Fruit fly (Drosophila melanogaster): ENCODE data around the gene CG10650.

The CG10650 gene

DNA sequence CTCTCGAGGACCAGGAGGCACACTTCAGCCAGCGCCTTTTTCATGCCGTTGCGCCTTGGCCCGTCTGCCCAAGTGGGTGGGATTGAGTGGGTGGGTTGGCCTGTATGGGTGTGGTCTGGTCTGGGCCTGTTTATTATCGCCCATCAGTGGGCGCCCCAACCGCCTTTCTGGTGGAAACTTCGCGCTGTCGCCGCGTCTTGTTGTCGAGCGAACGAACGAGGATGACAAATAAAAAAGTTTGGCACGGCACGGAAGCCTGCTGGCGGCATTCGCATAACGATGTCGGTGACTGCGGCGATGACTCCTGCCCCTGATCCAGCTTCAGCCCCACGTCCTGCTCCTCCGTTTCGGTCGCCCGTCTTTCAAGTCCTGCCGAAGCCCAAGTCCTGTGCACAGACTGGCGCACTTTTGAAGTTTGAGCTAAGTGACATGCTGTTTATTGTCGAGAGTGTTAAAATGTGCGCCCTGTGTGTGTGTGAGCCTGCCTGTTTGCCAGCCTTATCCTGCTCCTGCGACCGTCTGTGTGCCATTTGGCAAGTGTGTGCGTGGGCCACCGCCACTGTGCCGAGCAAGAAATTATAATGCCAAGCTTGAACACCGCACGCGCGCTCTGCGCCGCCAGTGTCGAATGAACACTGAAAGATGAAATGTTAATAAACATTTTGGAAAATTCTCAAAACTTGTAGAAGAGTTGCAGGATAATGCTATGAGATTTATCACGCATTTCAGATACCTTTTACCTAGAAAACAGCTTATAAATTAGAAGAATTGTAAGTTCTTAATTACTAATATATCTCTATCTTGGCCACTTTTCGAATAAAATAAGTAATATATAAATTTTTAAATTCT lies 18.5 kb upstream of the CG10650 start (continued):
- no peak for TF ChIP-seq HLHmδ (GFP tag; optimal IDR thresholded peaks at IDR 0.05)
- peak; percentile 17; the same call in 1 of the 3 replicates for TF ChIP-seq ci (GFP tag; IDR thresholded peaks at IDR 0.05)
- TF ChIP-seq wek (GFP tag; optimal IDR thresholded peaks at IDR 0.05) = no peak
- TF ChIP-seq nau (GFP tag; optimal IDR thresholded peaks at IDR 0.05) = peak; percentile 56
- peak; percentile 69 for TF ChIP-seq CG10979 (tag; optimal IDR thresholded peaks at IDR 0.05)
- TF ChIP-seq Stat92E (GFP tag; optimal IDR thresholded peaks at IDR 0.05) = no peak
- peak; percentile 46 for TF ChIP-seq gsb-n (tag; optimal IDR thresholded peaks at IDR 0.05)
- peak; percentile 63 for TF ChIP-seq az2 (GFP tag; optimal IDR thresholded peaks at IDR 0.05)
- peak; percentile 53 for TF ChIP-seq Abd-B (GFP tag; optimal IDR thresholded peaks at IDR 0.05)
- TF ChIP-seq CG9215 (GFP tag; IDR thresholded peaks at IDR 0.05) = 0 out of 2 replicates have a peak, but pooled peaks have one; percentile 46
- TF ChIP-seq CG11504 (tag; optimal IDR thresholded peaks at IDR 0.05) = peak; percentile 86
- peak; percentile 39 for TF ChIP-seq twi (tag; optimal IDR thresholded peaks at IDR 0.05)
- TF ChIP-seq CG13123 (GFP tag; optimal IDR thresholded peaks at IDR 0.05) = peak; percentile 30
- peak; percentile 62 for TF ChIP-seq CG11723 (GFP tag; optimal IDR thresholded peaks at IDR 0.05)
- no peak for TF ChIP-seq lov (optimal IDR thresholded peaks at IDR 0.05)
- TF ChIP-seq lov (GFP tag; IDR thresholded peaks at IDR 0.05) = no peak
- TF ChIP-seq Chrac-16 (GFP tag; optimal IDR thresholded peaks at IDR 0.05) = peak; percentile 10
- no peak for TF ChIP-seq Lhr (GFP tag; optimal IDR thresholded peaks at IDR 0.05)
- TF ChIP-seq ato (GFP tag; IDR thresholded peaks at IDR 0.05; ENCODE audit: partially characterized antibody) = no peak
- peak; percentile 60 for TF ChIP-seq Oaz (GFP tag; IDR thresholded peaks at IDR 0.05)
- no peak for TF ChIP-seq pfk (GFP tag; optimal IDR thresholded peaks at IDR 0.05)
- peak; percentile 50 for TF ChIP-seq CG14441 (GFP tag; IDR thresholded peaks at IDR 0.05)
- TF ChIP-seq Trl (optimal IDR thresholded peaks at IDR 0.05) = no peak
- TF ChIP-seq Trl (GFP tag; optimal IDR thresholded peaks at IDR 0.05) = no peak
- no peak for TF ChIP-seq CG1024 (GFP tag; IDR thresholded peaks at IDR 0.05)
- 0 out of 3 replicates have a peak, but pooled peaks have one; percentile 29 for TF ChIP-seq vnd (GFP tag; IDR thresholded peaks at IDR 0.05; ENCODE audit: partially characterized antibody)
- TF ChIP-seq CG7987 (GFP tag; optimal IDR thresholded peaks at IDR 0.05) = no peak
- peak; percentile 62 for TF ChIP-seq Deaf1 (tag; optimal IDR thresholded peaks at IDR 0.05)
- peak; percentile 46; the same call in 1 of the 2 replicates for TF ChIP-seq wor (GFP tag; IDR thresholded peaks at IDR 0.05)
- peak; percentile 18 for TF ChIP-seq CG17568 (GFP tag; optimal IDR thresholded peaks at IDR 0.05)
- no peak for TF ChIP-seq Mad (GFP tag; optimal IDR thresholded peaks at IDR 0.05)
- TF ChIP-seq dpn (GFP tag; optimal IDR thresholded peaks at IDR 0.05) = peak; percentile 29 to 37
- peak; percentile 85 for TF ChIP-seq grau (tag; optimal IDR thresholded peaks at IDR 0.05)
- TF ChIP-seq CG13424 (tag; optimal IDR thresholded peaks at IDR 0.05) = peak; percentile 89
- TF ChIP-seq Jarid2 (GFP tag; optimal IDR thresholded peaks at IDR 0.05) = peak; percentile 38
- peak; percentile 61 for TF ChIP-seq CG14710 (tag; optimal IDR thresholded peaks at IDR 0.05)
- TF ChIP-seq Rx (GFP tag; IDR thresholded peaks at IDR 0.05) = peak; percentile 46; the same call in 1 of the 2 replicates
- peak; percentile 58 for TF ChIP-seq slbo (GFP tag; IDR thresholded peaks at IDR 0.05)
- TF ChIP-seq CG3407 (GFP tag; optimal IDR thresholded peaks at IDR 0.05) = peak; percentile 17
- TF ChIP-seq CG15011 (GFP tag; optimal IDR thresholded peaks at IDR 0.05) = peak; percentile 62
- TF ChIP-seq nerfin-1 (tag; optimal IDR thresholded peaks at IDR 0.05) = peak; percentile 69
- TF ChIP-seq CG2678 (tag; optimal IDR thresholded peaks at IDR 0.05) = peak; percentile 92
- TF ChIP-seq CG3163 (GFP tag; optimal IDR thresholded peaks at IDR 0.05) = no peak
- TF ChIP-seq abd-A (tag; optimal IDR thresholded peaks at IDR 0.05) = peak; percentile 96
- TF ChIP-seq CG34422 (GFP tag; IDR thresholded peaks at IDR 0.05) = peak; percentile 50; the same call in 1 of the 3 replicates
- TF ChIP-seq CG2120 (GFP tag; optimal IDR thresholded peaks at IDR 0.05) = peak; percentile 75
- TF ChIP-seq CG4617 (GFP tag; optimal IDR thresholded peaks at IDR 0.05; ENCODE audit: borderline replicate concordance) = no peak
- peak; percentile 62 for TF ChIP-seq D19B (GFP tag; optimal IDR thresholded peaks at IDR 0.05)

Measured in whole organism, embryonic.